Worm (Caenorhabditis elegans) whole organism, L1 larva: ENCODE data around the gene dph-5.
A peak's percentile ranks its signal among the peaks of the same experiment; 100 is the strongest.

Source experiments
- C04F5.9 ChIP-seq: sonication (generic microtip); optimal IDR thresholded peaks from 2 replicates; lab custom pipeline; 2016; ENCODE audit warnings: missing genetic modification characterization, missing compliant biosample characterization
- C34B4.2 ChIP-seq: sonication (generic microtip); optimal IDR thresholded peaks from 2 replicates; lab custom pipeline; 2017; ENCODE audit warnings: mild to moderate bottlenecking, missing genetic modification characterization, missing compliant biosample characterization
- F16B12.6 ChIP-seq: fragments of 150-350 bp; optimal IDR thresholded peaks from 2 replicates; lab custom pipeline; 2014; ENCODE audit warnings: missing biosample characterization, missing genetic modification characterization
- Y116A8C.19 ChIP-seq: sonication (generic microtip); optimal IDR thresholded peaks from 2 replicates; lab custom pipeline; 2016; ENCODE audit warnings: missing compliant biosample characterization, missing genetic modification characterization, borderline replicate concordance
- aha-1 ChIP-seq: fragments of 150-350 bp; optimal IDR thresholded peaks from 2 replicates; lab custom pipeline; 2014; ENCODE audit warnings: missing biosample characterization, missing genetic modification characterization
- alr-1 ChIP-seq: fragments of 200-800 bp; sonication (Bioruptor generic); optimal IDR thresholded peaks from 2 replicates; lab custom pipeline; 2018; ENCODE audit warnings: borderline replicate concordance, mild to moderate bottlenecking, missing genetic modification characterization, missing compliant biosample characterization
- blmp-1 ChIP-seq: fragments of 150-350 bp; optimal IDR thresholded peaks from 2 replicates; lab custom pipeline; 2014; ENCODE audit warnings: missing biosample characterization, missing genetic modification characterization
- ceh-63 ChIP-seq: fragments of 200-800 bp; sonication (Bioruptor generic); optimal IDR thresholded peaks from 2 replicates; lab custom pipeline; 2018; ENCODE audit warnings: mild to moderate bottlenecking, missing genetic modification characterization, missing compliant biosample characterization
- ceh-8 ChIP-seq: fragments of 200-800 bp; sonication (Bioruptor generic); optimal IDR thresholded peaks from 2 replicates; lab custom pipeline; 2018; ENCODE audit warnings: mild to moderate bottlenecking, missing genetic modification characterization, moderate library complexity, missing compliant biosample characterization
- ces-1 ChIP-seq: fragments of 150-350 bp; optimal IDR thresholded peaks from 2 replicates; lab custom pipeline; 2014; ENCODE audit warnings: missing biosample characterization, missing genetic modification reagents, missing genetic modification characterization
- efl-3 ChIP-seq: fragments of 200-800 bp; sonication (Bioruptor generic); optimal IDR thresholded peaks from 2 replicates; lab custom pipeline; 2018; ENCODE audit warnings: mild to moderate bottlenecking, missing genetic modification characterization, missing compliant biosample characterization
- egl-13 ChIP-seq: sonication (generic microtip); optimal IDR thresholded peaks from 2 replicates; lab custom pipeline; 2016; ENCODE audit warnings: missing genotype, missing genetic modification reagents, missing genetic modification characterization, missing compliant biosample characterization
- elt-2 ChIP-seq: sonication (generic microtip); optimal IDR thresholded peaks from 2 replicates; lab custom pipeline; 2016; ENCODE audit warnings: missing genetic modification characterization, mild to moderate bottlenecking, inconsistent platforms, missing compliant biosample characterization, missing genetic modification reagents
- elt-3 ChIP-seq, 6 experiments: fragments of 150-350 bp in 1 of 6; sonication (generic microtip); optimal IDR thresholded peaks; 2 replicates each; lab custom pipeline; 2017 to 2018; ENCODE audit warnings: missing biosample characterization in 6 of 6, missing genetic modification characterization in 6 of 6, inconsistent platforms in 1 of 6
- ets-5 ChIP-seq: fragments of 200-800 bp; sonication (Bioruptor generic); IDR thresholded peaks from 2 replicates; pipeline ENCODE4 v1.3.6; 2022; ENCODE audit warnings: missing genetic modification characterization, missing compliant biosample characterization
- fkh-10 ChIP-seq: sonication (generic microtip); optimal IDR thresholded peaks from 2 replicates; lab custom pipeline; 2017; ENCODE audit warnings: missing biosample characterization, missing genetic modification reagents, missing genetic modification characterization
- fkh-4 ChIP-seq: sonication (generic microtip); optimal IDR thresholded peaks from 2 replicates; lab custom pipeline; 2016; ENCODE audit warnings: missing compliant biosample characterization, missing genetic modification characterization, borderline replicate concordance
- fkh-8 ChIP-seq: sonication (generic microtip); optimal IDR thresholded peaks from 2 replicates; lab custom pipeline; 2016; ENCODE audit warnings: mild to moderate bottlenecking, missing genetic modification characterization, missing compliant biosample characterization
- fos-1 ChIP-seq: fragments of 150-350 bp; optimal IDR thresholded peaks from 2 replicates; lab custom pipeline; 2014; ENCODE audit warnings: missing biosample characterization, missing genetic modification characterization
- hlh-4 ChIP-seq: sonication (generic microtip); optimal IDR thresholded peaks from 2 replicates; lab custom pipeline; 2016; ENCODE audit warnings: mild to moderate bottlenecking, missing genetic modification characterization, missing compliant biosample characterization
- hpl-2 ChIP-seq: fragments of 150-350 bp; optimal IDR thresholded peaks from 2 replicates; lab custom pipeline; 2014; ENCODE audit warnings: missing biosample characterization, missing genetic modification reagents, missing genetic modification characterization
- isw-1 ChIP-seq: fragments of 200-800 bp; sonication (Bioruptor generic); IDR thresholded peaks from 2 replicates; pipeline ENCODE4 v1.3.6; 2022; ENCODE audit warnings: missing genetic modification characterization, missing compliant biosample characterization
- lin-14 ChIP-seq: fragments of 200-800 bp; sonication (Bioruptor generic); optimal IDR thresholded peaks from 2 replicates; lab custom pipeline; 2018; ENCODE audit warnings: mild to moderate bottlenecking, missing genetic modification characterization, moderate library complexity, missing compliant biosample characterization
- lin-15B ChIP-seq: fragments of 150-350 bp; sonication (generic microtip); optimal IDR thresholded peaks from 3 replicates; lab custom pipeline; 2014; ENCODE audit warnings: missing biosample characterization, missing genetic modification characterization
- lin-39 ChIP-seq: fragments of 150-350 bp; optimal IDR thresholded peaks from 2 replicates; lab custom pipeline; 2014; ENCODE audit warnings: missing biosample characterization, missing genetic modification reagents, missing genetic modification characterization
- lir-3 ChIP-seq: sonication (generic microtip); optimal IDR thresholded peaks from 2 replicates; lab custom pipeline; 2016; ENCODE audit warnings: mild to moderate bottlenecking, missing genetic modification characterization, moderate library complexity, missing compliant biosample characterization; ENCODE audit not compliant: poor library complexity
- lsy-2 ChIP-seq, 2 experiments: fragments of 150-350 bp; optimal IDR thresholded peaks; 2 replicates each; lab custom pipeline; 2014; ENCODE audit warnings: missing biosample characterization in 2 of 2, missing genetic modification characterization in 2 of 2
- mab-9 ChIP-seq: fragments of 200-800 bp; sonication (Bioruptor generic); IDR thresholded peaks from 2 replicates; pipeline ENCODE4 v1.3.6; 2022; ENCODE audit warnings: missing genetic modification reagents, missing genetic modification characterization, missing compliant biosample characterization
- mdl-1 ChIP-seq, 2 experiments: fragments of 150-350 bp; optimal IDR thresholded peaks; 2 replicates each; lab custom pipeline; 2014 to 2017; ENCODE audit warnings: missing biosample characterization in 2 of 2, missing genetic modification characterization in 2 of 2, inconsistent platforms in 1 of 2
- mef-2 ChIP-seq: fragments of 150-350 bp; optimal IDR thresholded peaks from 2 replicates; lab custom pipeline; 2014; ENCODE audit warnings: missing biosample characterization, missing genetic modification characterization
- nhr-11 ChIP-seq: fragments of 150-350 bp; optimal IDR thresholded peaks from 2 replicates; lab custom pipeline; 2014; ENCODE audit warnings: missing biosample characterization, missing genetic modification characterization
- nhr-12 ChIP-seq: sonication (generic microtip); optimal IDR thresholded peaks from 2 replicates; lab custom pipeline; 2017; ENCODE audit warnings: missing biosample characterization, missing genetic modification characterization
- nhr-19 ChIP-seq: fragments of 200-800 bp; sonication (Bioruptor generic); conservative IDR thresholded peaks from 2 replicates; pipeline ENCODE4 v1.3.6; 2022; ENCODE audit warnings: missing genetic modification characterization, missing compliant biosample characterization
- nhr-20 ChIP-seq: sonication (generic microtip); optimal IDR thresholded peaks from 2 replicates; lab custom pipeline; 2016; ENCODE audit warnings: mild to moderate bottlenecking, missing genetic modification characterization, missing compliant biosample characterization
- nhr-237 ChIP-seq: fragments of 150-350 bp; optimal IDR thresholded peaks from 2 replicates; lab custom pipeline; 2014; ENCODE audit warnings: missing biosample characterization, missing genetic modification characterization
- nhr-47 ChIP-seq: sonication (generic microtip); optimal IDR thresholded peaks from 2 replicates; lab custom pipeline; 2016; ENCODE audit warnings: mild to moderate bottlenecking, missing genetic modification characterization, moderate library complexity, missing compliant biosample characterization
- nhr-76 ChIP-seq: sonication (generic microtip); optimal IDR thresholded peaks from 2 replicates; lab custom pipeline; 2017; ENCODE audit warnings: missing biosample characterization, missing genetic modification characterization
- nhr-90 ChIP-seq: sonication (generic microtip); optimal IDR thresholded peaks from 2 replicates; lab custom pipeline; 2016; ENCODE audit warnings: mild to moderate bottlenecking, missing genetic modification characterization, missing compliant biosample characterization; ENCODE audit not compliant: poor library complexity
- pag-3 ChIP-seq: sonication (generic microtip); optimal IDR thresholded peaks from 2 replicates; lab custom pipeline; 2017; ENCODE audit warnings: missing genetic modification characterization, mild to moderate bottlenecking, missing compliant biosample characterization, antibody characterized with exemption, borderline replicate concordance; ENCODE audit not compliant: insufficient read depth
- pax-3 ChIP-seq: fragments of 200-800 bp; sonication (Bioruptor generic); optimal IDR thresholded peaks from 2 replicates; lab custom pipeline; 2018; ENCODE audit warnings: mild to moderate bottlenecking, missing genetic modification characterization, moderate library complexity, missing compliant biosample characterization
- pqm-1 ChIP-seq: sonication (generic microtip); optimal IDR thresholded peaks from 3 replicates; lab custom pipeline; 2017; ENCODE audit warnings: missing biosample characterization, missing genetic modification characterization
- rnt-1 ChIP-seq: sonication (generic microtip); optimal IDR thresholded peaks from 2 replicates; lab custom pipeline; 2016; ENCODE audit warnings: mild to moderate bottlenecking, missing genetic modification characterization, moderate library complexity, missing compliant biosample characterization
- sup-37 ChIP-seq: fragments of 200-800 bp; sonication (Bioruptor generic); optimal IDR thresholded peaks from 2 replicates; lab custom pipeline; 2018; ENCODE audit warnings: mild to moderate bottlenecking, missing genetic modification characterization, missing compliant biosample characterization
- tlp-1 ChIP-seq: fragments of 150-350 bp; optimal IDR thresholded peaks from 2 replicates; lab custom pipeline; 2014; ENCODE audit warnings: missing biosample characterization, missing genetic modification characterization
- unc-30 ChIP-seq: sonication (generic microtip); optimal IDR thresholded peaks from 2 replicates; lab custom pipeline; 2017; ENCODE audit warnings: missing biosample characterization, missing genetic modification characterization
- unc-62 ChIP-seq: fragments of 150-350 bp; optimal IDR thresholded peaks from 2 replicates; lab custom pipeline; 2014; ENCODE audit warnings: missing biosample characterization, missing genetic modification reagents, missing genetic modification characterization
- unc-98 ChIP-seq: fragments of 200-800 bp; sonication (Bioruptor generic); IDR thresholded peaks from 2 replicates; pipeline ENCODE4 v1.3.6; 2022; ENCODE audit warnings: missing genetic modification characterization, missing compliant biosample characterization
- vab-15 ChIP-seq: sonication (generic microtip); optimal IDR thresholded peaks from 2 replicates; lab custom pipeline; 2017; ENCODE audit warnings: missing genotype, mild to moderate bottlenecking, missing genetic modification characterization, missing compliant biosample characterization
- xbp-1 ChIP-seq: sonication (generic microtip); optimal IDR thresholded peaks from 2 replicates; lab custom pipeline; 2016; ENCODE audit warnings: missing genetic modification characterization, missing compliant biosample characterization
- zag-1 ChIP-seq: fragments of 150-350 bp; optimal IDR thresholded peaks from 2 replicates; lab custom pipeline; 2014; ENCODE audit warnings: missing biosample characterization, missing genetic modification characterization
- zip-4 ChIP-seq: fragments of 200-800 bp; sonication (Bioruptor generic); optimal IDR thresholded peaks from 2 replicates; lab custom pipeline; 2018; ENCODE audit warnings: mild to moderate bottlenecking, missing genetic modification characterization, moderate library complexity, missing compliant biosample characterization

Gene dph-5

ce11 chrII:11305627-11306449 lies 44.2 kb upstream of the dph-5 start, which contains the start of gene rsf-1 (continued):
- TF ChIP-seq unc-62 (GFP tag; lab: Kevin White, UChicago) (no peak), fkh-10 (GFP tag; lab: Kevin White, UChicago) (no peak), pag-3 (tag; lab: Kevin White, UChicago) (no peak), unc-98 (GFP tag; lab: Robert Waterston, UW) (no peak), nhr-20 (tag; lab: Kevin White, UChicago) (peak; percentile 10), xbp-1 (no peak), isw-1 (GFP tag; lab: Robert Waterston, UW) (no peak), fkh-4 (tag; lab: Kevin White, UChicago) (no peak), nhr-76 (tag; lab: Kevin White, UChicago) (no peak), C34B4.2 (tag; lab: Kevin White, UChicago) (no peak), alr-1 (no peak), elt-3 (tag; optimal IDR thresholded peaks at IDR 0.05; lab: Kevin White, UChicago) (no peak), nhr-47 (tag; lab: Kevin White, UChicago) (peak; percentile 24), ceh-8 (no peak), ces-1 (GFP tag; lab: Kevin White, UChicago) (no peak), ceh-63 (GFP tag; lab: Kevin White, UChicago) (no peak), nhr-11 (tag; lab: Kevin White, UChicago) (no peak), nhr-90 (tag; lab: Kevin White, UChicago) (no peak), fos-1 (tag; lab: Kevin White, UChicago) (no peak), mdl-1 (tag; optimal IDR thresholded peaks at IDR 0.05; lab: Kevin White, UChicago) (no peak), tlp-1 (tag; lab: Kevin White, UChicago) (no peak), Y116A8C.19 (tag; lab: Kevin White, UChicago) (no peak), hpl-2 (GFP tag; lab: Kevin White, UChicago) (no peak), F16B12.6 (tag; lab: Kevin White, UChicago) (no peak), lin-14 (peak; percentile 57), pax-3 (no peak), ets-5 (GFP tag; lab: Robert Waterston, UW) (no peak), elt-2 (no peak), nhr-19 (GFP tag; lab: Robert Waterston, UW) (no peak), blmp-1 (no peak), C04F5.9 (tag; lab: Kevin White, UChicago) (no peak), aha-1 (no peak), unc-30 (no peak), egl-13 (tag; lab: Kevin White, UChicago) (no peak), zip-4 (GFP tag; lab: Kevin White, UChicago) (no peak), fkh-8 (tag; lab: Kevin White, UChicago) (no peak), lsy-2 (tag; optimal IDR thresholded peaks at IDR 0.05; lab: Kevin White, UChicago) (peak in 1 of 2 experiments; percentile 25), pqm-1 (no peak), nhr-237 (tag; lab: Kevin White, UChicago) (no peak), lin-15B (no peak), efl-3 (GFP tag; lab: Kevin White, UChicago) (no peak), nhr-12 (no peak), vab-15 (tag; lab: Kevin White, UChicago) (no peak), rnt-1 (tag; lab: Kevin White, UChicago) (no peak), zag-1 (tag; lab: Kevin White, UChicago) (no peak), hlh-4 (tag; lab: Kevin White, UChicago) (no peak), mef-2 (tag; lab: Kevin White, UChicago) (no peak), lin-39 (tag; lab: Kevin White, UChicago) (no peak), mab-9 (GFP tag; lab: Robert Waterston, UW) (no peak), lir-3 (tag; lab: Kevin White, UChicago) (no peak), sup-37 (GFP tag; lab: Kevin White, UChicago) (no peak)
